Worm (Caenorhabditis elegans): ENCODE data around the gene Y53C12B.7.

DNA sequence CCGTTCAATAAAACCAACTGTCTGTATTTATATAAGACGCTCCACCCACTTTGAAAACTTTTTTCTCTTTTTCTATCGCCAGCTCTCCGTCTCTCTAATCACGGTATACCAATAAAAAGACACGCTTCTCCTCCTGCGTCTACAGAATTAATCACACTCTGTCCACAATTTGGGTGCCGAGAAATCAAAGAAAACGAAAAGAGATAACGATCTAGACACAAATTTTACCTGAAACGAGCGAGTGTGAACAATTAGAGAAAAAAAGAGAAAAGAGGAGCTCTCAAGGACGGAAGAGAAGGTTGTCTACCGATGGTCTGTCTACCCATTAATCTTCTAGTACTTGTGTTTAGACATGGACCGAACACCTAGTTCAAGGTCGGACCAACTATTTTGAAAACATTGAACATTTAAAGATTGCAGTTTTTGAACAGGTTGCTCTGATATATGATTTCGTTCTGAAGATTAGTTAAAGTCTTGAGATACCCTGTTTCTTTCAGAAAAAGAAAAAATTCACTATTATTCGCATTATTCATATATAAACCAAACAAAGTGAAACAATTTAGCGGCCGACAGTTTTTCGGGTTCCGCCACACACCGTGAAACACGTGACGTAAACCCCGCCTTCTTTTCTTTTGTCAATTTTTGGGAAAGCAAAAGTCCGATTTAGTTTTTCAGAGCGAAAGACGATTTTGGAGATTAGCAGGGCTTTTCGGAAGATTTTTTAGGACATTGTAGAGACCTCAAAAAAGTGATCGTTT, 34.6 kb upstream of the Y53C12B.7 start, which contains the start of gene cyp-13A2:
- TF ChIP-seq ceh-82 (tag; optimal IDR thresholded peaks at IDR 0.05) = no peak
- peak; percentile 27 to 59 for TF ChIP-seq egl-27 (tag; optimal IDR thresholded peaks at IDR 0.05)

All from whole organism, L1 larva.